Fruit fly (Drosophila melanogaster) whole organism, wandering third instar larva: ENCODE measurements around the gene TwdlV.

Source experiments
- CG32264 ChIP-seq: fragments of 200-800 bp; sonication (Bioruptor generic); optimal IDR thresholded peaks from 2 replicates; lab custom pipeline; 2016; ENCODE audit warnings: missing biosample characterization, missing genetic modification characterization
- CG9705 ChIP-seq: fragments of 200-800 bp; sonication (Bioruptor generic); optimal IDR thresholded peaks from 2 replicates; lab custom pipeline; 2018; ENCODE audit warnings: missing biosample characterization, mild to moderate bottlenecking, missing genetic modification characterization
- CrebA ChIP-seq: fragments of 200-800 bp; sonication (Bioruptor generic); optimal IDR thresholded peaks from 2 replicates; lab custom pipeline; 2016; ENCODE audit warnings: missing biosample characterization, mild to moderate bottlenecking, missing genetic modification characterization, borderline replicate concordance
- Dfd ChIP-seq: fragments of >200 bp; optimal IDR thresholded peaks from 2 replicates; lab custom pipeline; 2017; ENCODE audit warnings: missing biosample characterization, missing genetic modification characterization
- Dif ChIP-seq: fragments of 200-275, 200-300 bp; sonication (Bioruptor generic); optimal IDR thresholded peaks from 2 replicates; lab custom pipeline; 2018; ENCODE audit warnings: missing biosample characterization, missing genetic modification characterization; ENCODE audit not compliant: partially characterized antibody
- GATAd ChIP-seq: sonication (Bioruptor generic); optimal IDR thresholded peaks from 2 replicates; lab custom pipeline; 2016; ENCODE audit warnings: missing biosample characterization, missing genetic modification characterization
- HLH106 ChIP-seq: fragments of 200-800 bp; optimal IDR thresholded peaks from 3 replicates; lab custom pipeline; 2019; ENCODE audit warnings: missing biosample characterization, mild to moderate bottlenecking, missing genetic modification characterization, moderate library complexity
- Hnf4 ChIP-seq: fragments of 200-800 bp; sonication (Bioruptor generic); optimal IDR thresholded peaks from 2 replicates; lab custom pipeline; 2016; ENCODE audit warnings: missing biosample characterization, mild to moderate bottlenecking, missing genetic modification characterization
- Hr78 ChIP-seq: fragments of >200 bp; optimal IDR thresholded peaks from 2 replicates; lab custom pipeline; 2017; ENCODE audit warnings: missing biosample characterization, missing genetic modification characterization
- Hr83 ChIP-seq: fragments of 200-300 bp; sonication (Bioruptor generic); optimal IDR thresholded peaks from 2 replicates; lab custom pipeline; 2016; ENCODE audit warnings: missing biosample characterization, mild to moderate bottlenecking, missing genetic modification characterization, moderate library complexity; ENCODE audit not compliant: poor library complexity, severe bottlenecking
- Jra ChIP-seq: sonication (Bioruptor generic); optimal IDR thresholded peaks from 2 replicates; lab custom pipeline; 2016; ENCODE audit warnings: missing biosample characterization, missing genetic modification characterization
- Mio ChIP-seq: sonication (Bioruptor generic); optimal IDR thresholded peaks from 2 replicates; lab custom pipeline; 2016; ENCODE audit warnings: missing biosample characterization, missing genetic modification characterization
- Myc ChIP-seq: fragments of >200 bp; optimal IDR thresholded peaks from 2 replicates; lab custom pipeline; 2017
- OdsH ChIP-seq: fragments of 200-800 bp; sonication (Bioruptor generic); optimal IDR thresholded peaks from 2 replicates; lab custom pipeline; 2016; ENCODE audit warnings: missing biosample characterization, mild to moderate bottlenecking, missing genetic modification characterization
- Rel ChIP-seq, 2 experiments: fragments of 200-800 bp; sonication (Bioruptor generic) in 1 of 2; optimal IDR thresholded peaks; 2 replicates in 1 of 2; 3 replicates in 1 of 2; lab custom pipeline; 2016 to 2019; ENCODE audit warnings: mild to moderate bottlenecking in 2 of 2, missing biosample characterization in 2 of 2, missing genetic modification characterization in 2 of 2, moderate library complexity in 1 of 2
- Sp1 ChIP-seq: fragments of 200-800 bp; sonication (Bioruptor generic); optimal IDR thresholded peaks from 3 replicates; lab custom pipeline; 2019; ENCODE audit warnings: missing biosample characterization, mild to moderate bottlenecking, missing genetic modification characterization, moderate library complexity
- Vsx2 ChIP-seq: fragments of 200-300, 225-300 bp; sonication (Bioruptor generic); optimal IDR thresholded peaks from 2 replicates; lab custom pipeline; 2018; ENCODE audit warnings: missing biosample characterization, missing genetic modification characterization; ENCODE audit not compliant: partially characterized antibody
- br ChIP-seq: fragments of 200-800 bp; sonication (Bioruptor generic); optimal IDR thresholded peaks from 2 replicates; lab custom pipeline; 2016; ENCODE audit warnings: missing biosample characterization, missing genetic modification characterization
- brk ChIP-seq: fragments of 200-800 bp; sonication (Bioruptor generic); optimal IDR thresholded peaks from 2 replicates; lab custom pipeline; 2016; ENCODE audit warnings: missing biosample characterization, mild to moderate bottlenecking, missing genetic modification characterization
- dl ChIP-seq, 2 experiments: fragments of 175-275, 200-275 bp in 1 of 2; fragments of 200-275 bp in 1 of 2; sonication (Bioruptor generic); optimal IDR thresholded peaks; lab custom pipeline; 2018; ENCODE audit warnings: mild to moderate bottlenecking in 2 of 2, missing biosample characterization in 2 of 2, missing genetic modification characterization in 2 of 2, moderate library complexity in 2 of 2; ENCODE audit not compliant: partially characterized antibody in 2 of 2, insufficient read depth in 1 of 2
- dsf ChIP-seq: sonication (Bioruptor generic); optimal IDR thresholded peaks from 2 replicates; lab custom pipeline; 2016; ENCODE audit warnings: missing biosample characterization, missing genetic modification characterization, borderline replicate concordance
- ey ChIP-seq: fragments of 200-800 bp; sonication (Bioruptor generic); optimal IDR thresholded peaks from 2 replicates; lab custom pipeline; 2016; ENCODE audit warnings: missing biosample characterization, missing genetic modification characterization
- foxo ChIP-seq, 2 experiments: fragments of 200-800 bp; sonication (Bioruptor generic); optimal IDR thresholded peaks; 2 replicates in 1 of 2; 3 replicates in 1 of 2; lab custom pipeline; 2016 to 2017; ENCODE audit warnings: missing biosample characterization in 2 of 2, missing genetic modification characterization in 2 of 2
- fru ChIP-seq: fragments of 200-800 bp; sonication (Bioruptor generic); optimal IDR thresholded peaks from 3 replicates; lab custom pipeline; 2016; ENCODE audit warnings: missing biosample characterization, mild to moderate bottlenecking, missing genetic modification characterization
- h ChIP-seq: fragments of 200-800 bp; sonication (Bioruptor generic); optimal IDR thresholded peaks from 3 replicates; lab custom pipeline; 2016; ENCODE audit warnings: missing biosample characterization, mild to moderate bottlenecking, missing genetic modification characterization
- jim ChIP-seq: fragments of 175-275, 200-325 bp; sonication (Bioruptor generic); optimal IDR thresholded peaks from 2 replicates; lab custom pipeline; 2016; ENCODE audit warnings: missing biosample characterization, mild to moderate bottlenecking, missing genetic modification characterization
- lola ChIP-seq: fragments of >200 bp; optimal IDR thresholded peaks from 2 replicates; lab custom pipeline; 2017; ENCODE audit warnings: missing biosample characterization, missing genetic modification characterization
- pan ChIP-seq: fragments of >200 bp; optimal IDR thresholded peaks from 2 replicates; lab custom pipeline; 2017
- psq ChIP-seq: fragments of 200-800 bp; sonication (Bioruptor generic); optimal IDR thresholded peaks from 3 replicates; lab custom pipeline; 2017; ENCODE audit warnings: missing biosample characterization, mild to moderate bottlenecking, missing genetic modification characterization, moderate library complexity
- rgr ChIP-seq: fragments of 200-800 bp; sonication (Bioruptor generic); optimal IDR thresholded peaks from 3 replicates; lab custom pipeline; 2016; ENCODE audit warnings: missing biosample characterization, mild to moderate bottlenecking, missing genetic modification characterization
- sage ChIP-seq: fragments of 200-800 bp; sonication (Bioruptor generic); optimal IDR thresholded peaks from 2 replicates; lab custom pipeline; 2016; ENCODE audit warnings: missing biosample characterization, mild to moderate bottlenecking, missing genetic modification characterization
- sv ChIP-seq: fragments of 200-800 bp; sonication (Bioruptor generic); optimal IDR thresholded peaks from 3 replicates; lab custom pipeline; 2016; ENCODE audit warnings: missing biosample characterization, missing genetic modification characterization
- tai ChIP-seq: sonication (Bioruptor generic); optimal IDR thresholded peaks from 2 replicates; lab custom pipeline; 2016; ENCODE audit warnings: missing biosample characterization, missing genetic modification characterization

TwdlV gene

dm6 chr3R:4246578-4247070 is 7.9 kb upstream of the TwdlV start, which contains the start of gene TwdlF:
TSS of gene TwdlF (plus strand) at chr3R:4247020.
- TF ChIP-seq GATAd (GFP tag; lab: Kevin White, UChicago) (no peak), lola (GFP tag; lab: Kevin White, UChicago) (no peak)

DNA sequence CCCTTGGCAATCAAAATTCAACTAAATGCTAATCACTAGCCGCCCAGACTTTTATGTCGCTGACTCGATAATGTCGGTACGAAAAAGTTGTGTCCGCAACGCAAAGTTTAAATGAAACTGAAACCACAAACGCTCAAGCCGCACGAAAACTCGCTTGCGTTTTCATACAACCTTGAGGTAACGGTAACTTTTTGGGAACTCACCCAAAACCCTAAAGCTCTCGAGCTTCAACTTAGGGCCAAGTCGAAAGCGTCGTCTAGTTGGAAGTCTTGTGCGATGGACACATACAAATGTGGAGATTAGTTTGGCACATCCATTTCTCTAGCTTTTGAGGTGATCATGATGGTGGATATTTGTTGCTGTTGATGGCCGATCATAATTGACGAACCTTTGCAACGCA is 4.6 kb upstream of the TwdlV start:
- no peak for TF ChIP-seq brk (GFP tag; lab: Kevin White, UChicago)
- no peak for TF ChIP-seq Myc
- no peak for TF ChIP-seq CG32264 (GFP tag; lab: Kevin White, UChicago)
- TF ChIP-seq jim (GFP tag; lab: Kevin White, UChicago): no peak
- TF ChIP-seq CrebA (GFP tag; lab: Kevin White, UChicago): no peak
- no peak for TF ChIP-seq Dif
- no peak for TF ChIP-seq Hr78 (GFP tag; lab: Kevin White, UChicago)
- TF ChIP-seq Dfd (GFP tag; lab: Kevin White, UChicago): no peak
- TF ChIP-seq psq (GFP tag; lab: Kevin White, UChicago): no peak
- no peak for TF ChIP-seq br (GFP tag; lab: Kevin White, UChicago)

- TF ChIP-seq Vsx2 (GFP tag; lab: Kevin White, UChicago): no peak
- no peak for TF ChIP-seq sv (GFP tag; lab: Kevin White, UChicago)
- TF ChIP-seq Rel (GFP tag; optimal IDR thresholded peaks at IDR 0.05; lab: Kevin White, UChicago): no peak
- no peak for TF ChIP-seq Rel (tag; optimal IDR thresholded peaks at IDR 0.05; lab: Kevin White, UChicago)
- no peak for TF ChIP-seq Hr83 (GFP tag; lab: Kevin White, UChicago)
- TF ChIP-seq Hr78 (GFP tag; lab: Kevin White, UChicago): no peak
- TF ChIP-seq HLH106 (tag; lab: Kevin White, UChicago): no peak
- TF ChIP-seq, all 38 proteins: peak for 0
Observed at dm6 chr3R:4251241-4251640, 3.3 kb upstream of the TwdlV start, which contains the start of gene TwdlG. TSS of gene TwdlG (minus strand) at chr3R:4251341.

DNA sequence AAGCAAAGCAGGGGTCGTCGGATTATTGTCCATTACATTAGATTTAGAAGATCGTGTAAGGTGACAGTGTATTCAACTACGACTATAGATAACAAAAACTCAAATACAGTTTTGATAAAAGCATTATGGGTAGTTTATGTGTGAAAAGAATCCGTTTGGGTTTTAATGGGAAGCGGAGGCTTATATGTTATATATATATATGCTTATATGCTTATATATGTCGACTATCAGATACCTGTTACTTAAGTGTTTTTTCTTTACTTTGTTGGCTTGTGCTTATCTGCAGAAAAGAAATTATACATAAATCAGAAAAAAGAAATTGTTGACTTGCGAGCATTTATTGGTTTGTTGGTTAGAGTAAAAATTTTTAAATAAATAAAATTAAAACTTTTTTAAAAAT is 1.6 kb upstream of the TwdlV start, which contains the start of gene CG14644:
Gene CG14644, minus strand, starts transcription at position 101 of the 400 bp plus-strand sequence.
- no peak for TF ChIP-seq h
- no peak for TF ChIP-seq CG32264 (GFP tag; lab: Kevin White, UChicago)
- TF ChIP-seq Dfd (GFP tag; lab: Kevin White, UChicago): no peak
- no peak for TF ChIP-seq GATAd (GFP tag; lab: Kevin White, UChicago)
- TF ChIP-seq br (GFP tag; lab: Kevin White, UChicago): no peak
- no peak for TF ChIP-seq Hnf4 (GFP tag; lab: Kevin White, UChicago)
- no peak for TF ChIP-seq dsf (GFP tag; lab: Kevin White, UChicago)
- no peak for TF ChIP-seq Rel (GFP tag; optimal IDR thresholded peaks at IDR 0.05; lab: Kevin White, UChicago)
- no peak for TF ChIP-seq Rel (tag; optimal IDR thresholded peaks at IDR 0.05; lab: Kevin White, UChicago)
- TF ChIP-seq fru (GFP tag; lab: Kevin White, UChicago): no peak
- TF ChIP-seq jim (GFP tag; lab: Kevin White, UChicago): no peak
- no peak for TF ChIP-seq OdsH (GFP tag; lab: Kevin White, UChicago)
- no peak for TF ChIP-seq tai (GFP tag; lab: Kevin White, UChicago)
- no peak for TF ChIP-seq Sp1
- no peak for TF ChIP-seq ey
- TF ChIP-seq CG9705 (GFP tag; lab: Kevin White, UChicago): no peak
- TF ChIP-seq Vsx2 (GFP tag; lab: Kevin White, UChicago): no peak
- no peak for TF ChIP-seq Hr83 (GFP tag; lab: Kevin White, UChicago)
- TF ChIP-seq rgr (GFP tag; lab: Kevin White, UChicago): no peak
- TF ChIP-seq, all 38 proteins: peak for 0

- no peak for TF ChIP-seq ey
- TF ChIP-seq psq (GFP tag; lab: Kevin White, UChicago): no peak
- no peak for TF ChIP-seq Jra (GFP tag; lab: Kevin White, UChicago)
Observed at dm6 chr3R:4256672-4257071, 2.2 kb downstream of the TwdlV start, which contains the start of gene Or82a. TSS of gene Or82a (plus strand) at chr3R:4256972.

- TF ChIP-seq Dfd (GFP tag; lab: Kevin White, UChicago) (no peak), GATAd (GFP tag; lab: Kevin White, UChicago) (no peak), sv (GFP tag; lab: Kevin White, UChicago) (no peak), OdsH (GFP tag; lab: Kevin White, UChicago) (no peak), fru (GFP tag; lab: Kevin White, UChicago) (no peak), dsf (GFP tag; lab: Kevin White, UChicago) (no peak), lola (GFP tag; lab: Kevin White, UChicago) (no peak), Hr83 (GFP tag; lab: Kevin White, UChicago) (no peak), dl (GFP tag; optimal IDR thresholded peaks at IDR 0.05; lab: Kevin White, UChicago; ENCODE audit: insufficient read depth in 1 of 2, partially characterized antibody in 2 of 2) (no peak), sage (GFP tag; lab: Kevin White, UChicago) (no peak), psq (GFP tag; lab: Kevin White, UChicago) (no peak), Mio (GFP tag; lab: Kevin White, UChicago) (no peak), CG9705 (GFP tag; lab: Kevin White, UChicago) (no peak), HLH106 (tag; lab: Kevin White, UChicago) (no peak), foxo (GFP tag; optimal IDR thresholded peaks at IDR 0.05; lab: Kevin White, UChicago) (no peak), pan (lab: Kevin White, UChicago) (no peak), CG32264 (GFP tag; lab: Kevin White, UChicago) (no peak)
- TF ChIP-seq, all 38 proteins: peak for 0
Observed at dm6 chr3R:4266470-4266869, 12.0 kb downstream of the TwdlV start, which contains the start of gene CG1092. TSS of gene CG1092 (plus strand) at chr3R:4266770.
